Fruit fly (Drosophila melanogaster) whole organism: ENCODE results near the gene mRRF1.

Experiments used
- CG8478 ChIP-seq: fragments of >200 bp; optimal IDR thresholded peaks from 2 replicates; lab custom pipeline; 2018; ENCODE audit warnings: inconsistent platforms
- Dll ChIP-seq: fragments of >200 bp; optimal IDR thresholded peaks from 2 replicates; lab custom pipeline; 2017
- EcR ChIP-seq, 2 experiments: fragments of >200 bp; optimal IDR thresholded peaks; 2 replicates each; lab custom pipeline; 2017; ENCODE audit warnings: missing biosample characterization in 2 of 2, missing genetic modification characterization in 2 of 2, missing genetic modification reagents in 2 of 2
- pan ChIP-seq: fragments of >200 bp; optimal IDR thresholded peaks from 2 replicates; lab custom pipeline; 2017
- usp ChIP-seq: fragments of >200 bp; optimal IDR thresholded peaks from 2 replicates; lab custom pipeline; 2017; ENCODE audit warnings: missing biosample characterization, missing genetic modification characterization, mixed read lengths

DNA sequence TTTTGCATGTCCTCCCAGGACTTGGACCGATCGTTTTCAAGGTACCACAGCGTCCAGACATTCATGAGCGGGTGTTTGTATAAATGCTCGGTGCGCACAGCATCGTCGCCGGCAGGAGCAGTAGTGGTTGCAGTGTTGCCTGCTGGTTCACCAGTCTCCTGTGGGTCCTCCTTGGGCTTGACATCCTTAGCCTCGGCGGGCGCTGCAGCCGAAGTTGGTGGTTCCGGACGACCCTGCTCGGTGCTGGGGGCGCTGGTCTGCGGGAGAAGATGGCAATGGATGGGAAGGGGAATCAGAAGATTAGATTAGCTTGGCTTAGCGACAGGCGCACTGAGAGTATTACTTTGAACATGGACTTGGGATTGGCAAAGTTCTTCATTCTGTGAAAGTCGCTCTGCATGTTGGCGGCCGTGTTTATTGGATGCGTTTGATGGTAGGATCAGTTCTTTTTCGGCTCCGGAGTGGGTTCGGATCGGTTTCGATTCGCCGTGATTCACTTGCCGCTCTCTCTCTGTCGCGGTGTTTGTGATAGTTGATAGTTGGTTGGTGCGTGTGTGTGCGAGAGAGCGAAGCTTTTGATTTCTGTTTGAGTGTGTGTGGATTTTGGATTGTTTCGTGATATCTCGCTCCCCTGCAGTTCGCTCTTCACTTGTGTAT lies 36.7 kb downstream of the mRRF1 start:
- TF ChIP-seq pan (lab: Kevin White, UChicago) (no peak), usp (GFP tag; lab: Kevin White, UChicago) (no peak), EcR (GFP tag; optimal IDR thresholded peaks at IDR 0.05; lab: Kevin White, UChicago) (no peak), CG8478 (lab: Kevin White, UChicago) (no peak), Dll (lab: Kevin White, UChicago) (no peak)
